Fruit fly (Drosophila melanogaster) Kc167 (cell line): ENCODE results near the gene CG4594.

Source experiments
- Myc ChIP-seq: fragments of >200 bp; optimal IDR thresholded peaks from 2 replicates; lab custom pipeline; 2017; ENCODE audit warnings: missing external identifiers
- Sin3A ChIP-seq: fragments of >200 bp; optimal IDR thresholded peaks from 2 replicates; lab custom pipeline; 2018; ENCODE audit warnings: missing external identifiers
- h ChIP-seq: fragments of >200 bp; optimal IDR thresholded peaks from 3 replicates; lab custom pipeline; 2018; ENCODE audit warnings: missing external identifiers
- insv ChIP-seq: fragments of >200 bp; optimal IDR thresholded peaks from 3 replicates; lab custom pipeline; 2018; ENCODE audit warnings: missing external identifiers
- psq ChIP-seq: fragments of >200 bp; optimal IDR thresholded peaks from 2 replicates; lab custom pipeline; 2017; ENCODE audit warnings: missing external identifiers
- ttk ChIP-seq: sonication (Bioruptor generic); optimal IDR thresholded peaks from 2 replicates; lab custom pipeline; 2017; ENCODE audit warnings: missing external identifiers

CG4594 gene

DNA sequence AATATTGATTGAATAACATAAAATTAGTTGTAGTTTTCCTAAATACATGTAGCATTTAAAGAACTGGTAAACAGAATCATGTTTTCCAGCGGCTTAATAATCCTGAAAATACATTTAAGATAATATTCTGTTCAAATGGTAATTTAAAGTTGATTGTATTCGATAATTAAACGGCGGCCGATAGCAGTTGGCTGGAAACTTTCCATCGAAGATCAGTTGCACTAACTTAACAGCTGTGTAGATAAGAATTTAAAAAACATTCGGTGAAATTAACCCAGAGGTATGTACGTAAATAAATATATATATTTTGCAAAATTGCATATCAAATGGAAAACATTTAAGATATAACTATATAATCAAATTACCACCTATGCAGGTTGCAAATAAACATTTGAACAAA is at the start of gene CG4594:
CG4594 (plus strand) TSS at position 212 of the 400 bp plus-strand sequence.
- TF ChIP-seq Sin3A (lab: Kevin White, UChicago) (no peak), ttk (lab: Kevin White, UChicago) (no peak), psq (lab: Kevin White, UChicago) (no peak), Myc (lab: Kevin White, UChicago) (no peak), insv (no peak), h (lab: Kevin White, UChicago) (no peak)

DNA sequence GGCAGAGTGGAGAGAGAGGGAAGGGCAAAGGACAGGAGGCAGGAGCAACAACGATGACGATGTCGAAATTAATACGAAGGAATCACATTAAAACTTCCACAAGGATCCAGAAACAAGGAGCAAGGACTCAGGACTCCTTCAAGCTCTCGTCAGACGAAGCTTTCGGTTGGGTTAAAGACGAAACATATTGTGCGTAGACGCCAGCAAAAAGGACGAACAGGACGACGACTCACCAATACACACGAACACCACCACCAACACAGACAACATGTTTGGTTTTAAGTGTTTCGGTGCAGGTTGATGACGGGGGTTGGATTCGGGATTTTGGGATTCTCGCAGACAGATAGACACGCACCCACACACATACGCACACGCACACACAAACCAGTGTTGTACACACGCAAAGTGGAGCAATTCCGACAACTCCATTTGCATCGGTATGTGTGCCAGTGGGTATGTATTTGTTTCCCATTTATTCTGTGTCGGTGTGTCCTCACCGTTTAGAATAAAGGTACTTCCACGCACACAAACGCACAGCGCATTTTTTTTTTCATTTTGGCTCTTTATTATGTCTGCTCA is 37.5 kb upstream of the CG4594 start:
- TF ChIP-seq h (lab: Kevin White, UChicago) (no peak), psq (lab: Kevin White, UChicago) (no peak), Sin3A (lab: Kevin White, UChicago) (no peak), ttk (lab: Kevin White, UChicago) (no peak)

DNA sequence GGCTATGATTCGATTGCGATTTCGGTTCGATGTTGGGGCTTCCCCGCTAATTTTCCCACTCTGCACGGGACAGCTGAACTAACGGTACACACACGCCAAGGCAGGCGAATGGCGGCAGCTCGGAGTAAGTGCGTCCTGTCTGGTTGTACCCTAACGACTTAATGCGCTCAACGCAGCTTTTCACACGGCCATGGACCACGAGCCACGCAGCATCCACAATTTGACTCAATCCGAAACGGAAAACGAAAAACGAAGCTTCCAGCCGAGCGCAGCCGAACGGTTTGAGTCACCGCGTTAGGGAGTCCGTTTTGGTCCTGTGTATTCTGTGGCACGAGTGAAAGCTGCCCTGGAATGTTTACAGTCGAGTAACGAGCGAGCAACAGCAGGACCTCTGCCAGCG is 33.9 kb upstream of the CG4594 start, which contains the start of gene nAChRalpha6:
nAChRalpha6 (minus strand) TSS at position 165 of the 400 bp plus-strand sequence.
- TF ChIP-seq psq (lab: Kevin White, UChicago) (no peak), Sin3A (lab: Kevin White, UChicago) (no peak), Myc (lab: Kevin White, UChicago) (no peak), h (lab: Kevin White, UChicago) (no peak), ttk (lab: Kevin White, UChicago) (no peak), insv (no peak)

DNA sequence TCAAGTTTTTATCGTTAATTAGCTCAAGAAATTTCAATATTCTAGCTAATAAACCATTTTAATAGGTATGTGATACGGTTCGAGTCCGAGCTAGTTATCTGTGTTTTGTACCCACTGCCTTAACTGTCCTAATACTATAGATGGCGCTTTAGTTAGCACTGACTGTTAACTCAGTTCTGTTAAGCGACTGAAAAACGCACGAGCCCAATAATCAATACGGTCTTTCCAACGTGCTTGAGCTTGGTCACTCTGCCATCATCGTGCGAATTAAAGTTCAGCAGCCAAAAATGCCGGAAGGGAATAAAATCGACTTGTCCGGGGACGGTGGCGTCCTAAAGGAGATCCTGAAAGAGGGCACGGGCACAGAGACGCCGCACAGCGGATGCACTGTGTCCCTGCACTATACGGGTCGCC is 32.1 kb upstream of the CG4594 start, which contains the start of gene Fkbp59:
Fkbp59 (plus strand) TSS at position 150 of the 414 bp plus-strand sequence.
- no peak for TF ChIP-seq insv
- no peak for TF ChIP-seq ttk (lab: Kevin White, UChicago)
- TF ChIP-seq psq (lab: Kevin White, UChicago) = no peak
- TF ChIP-seq Myc (lab: Kevin White, UChicago) = no peak
- no peak for TF ChIP-seq h (lab: Kevin White, UChicago)
- no peak for TF ChIP-seq Sin3A (lab: Kevin White, UChicago)

DNA sequence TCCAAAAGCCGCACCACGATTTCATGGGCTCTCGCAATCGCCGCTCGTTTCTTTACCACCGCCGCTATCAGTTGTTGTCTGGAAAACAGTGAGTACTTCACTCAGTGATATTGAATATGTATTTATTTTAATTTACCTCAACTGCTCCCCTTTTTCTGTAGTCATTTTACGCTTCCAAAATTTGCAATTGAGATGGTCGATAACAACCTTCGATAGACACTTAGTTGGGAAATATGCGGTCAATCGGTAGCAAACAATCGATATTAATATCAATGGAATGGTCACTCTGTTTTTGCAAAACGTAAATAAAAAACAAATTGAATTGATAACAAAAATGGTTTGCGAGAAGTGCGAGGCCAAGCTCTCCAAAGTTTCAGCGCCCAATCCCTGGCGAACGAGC is 29.4 kb upstream of the CG4594 start, which contains the start of the genes CG34183 and CG4537:
CG34183 (minus strand) TSS at position 197 of the 400 bp plus-strand sequence.
CG4537 (plus strand) TSS at position 310 of the 400 bp plus-strand sequence.
- TF ChIP-seq ttk (lab: Kevin White, UChicago) (no peak), psq (lab: Kevin White, UChicago) (no peak)

DNA sequence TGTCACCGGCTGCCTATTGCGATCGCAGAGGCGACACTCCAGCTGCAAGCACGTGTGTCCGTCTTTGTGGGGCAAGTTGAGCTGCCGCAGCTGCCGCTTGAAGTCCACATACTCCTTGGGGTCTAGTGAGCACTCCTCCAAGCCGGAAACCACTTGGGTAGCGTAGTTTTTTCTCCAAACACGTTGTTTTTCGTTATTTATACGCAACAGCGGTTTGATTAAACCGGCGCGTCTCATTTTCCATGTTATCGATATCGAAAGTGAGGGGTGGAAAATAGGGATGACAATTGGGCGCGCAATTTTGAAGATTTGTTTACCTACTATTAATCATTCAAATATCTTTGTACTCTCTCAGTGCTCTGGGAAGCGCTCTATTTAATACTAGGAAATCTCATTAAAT is 26.8 kb upstream of the CG4594 start, which contains the start of gene mtDNA-helicase:
mtDNA-helicase (minus strand) TSS at position 264 of the 400 bp plus-strand sequence.
- no peak for TF ChIP-seq ttk (lab: Kevin White, UChicago)
- no peak for TF ChIP-seq h (lab: Kevin White, UChicago)
- no peak for TF ChIP-seq Sin3A (lab: Kevin White, UChicago)
- TF ChIP-seq Myc (lab: Kevin White, UChicago) = no peak
- TF ChIP-seq insv = no peak
- TF ChIP-seq psq (lab: Kevin White, UChicago) = no peak

DNA sequence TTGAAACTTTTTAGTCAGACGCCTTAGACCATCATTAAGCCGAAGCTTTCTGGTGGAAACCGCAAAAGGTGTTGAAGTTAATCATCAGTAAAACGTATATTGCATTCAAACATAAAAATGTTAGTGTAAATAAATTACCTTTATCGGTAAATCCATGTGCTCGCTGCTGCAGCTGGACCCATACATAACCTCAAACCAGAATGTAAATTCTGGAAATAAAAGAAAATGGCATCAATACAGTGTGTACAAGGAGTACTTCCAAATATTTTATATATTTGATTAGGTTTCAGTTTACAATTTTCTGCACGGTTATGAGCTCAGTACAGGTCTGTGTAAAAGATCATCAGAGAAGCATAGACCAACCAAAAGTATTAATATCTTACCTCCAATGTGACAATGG is 25.8 kb upstream of the CG4594 start:
- TF ChIP-seq Sin3A (lab: Kevin White, UChicago) (no peak), h (lab: Kevin White, UChicago) (no peak), insv (no peak), psq (lab: Kevin White, UChicago) (no peak), Myc (lab: Kevin White, UChicago) (no peak), ttk (lab: Kevin White, UChicago) (no peak)

DNA sequence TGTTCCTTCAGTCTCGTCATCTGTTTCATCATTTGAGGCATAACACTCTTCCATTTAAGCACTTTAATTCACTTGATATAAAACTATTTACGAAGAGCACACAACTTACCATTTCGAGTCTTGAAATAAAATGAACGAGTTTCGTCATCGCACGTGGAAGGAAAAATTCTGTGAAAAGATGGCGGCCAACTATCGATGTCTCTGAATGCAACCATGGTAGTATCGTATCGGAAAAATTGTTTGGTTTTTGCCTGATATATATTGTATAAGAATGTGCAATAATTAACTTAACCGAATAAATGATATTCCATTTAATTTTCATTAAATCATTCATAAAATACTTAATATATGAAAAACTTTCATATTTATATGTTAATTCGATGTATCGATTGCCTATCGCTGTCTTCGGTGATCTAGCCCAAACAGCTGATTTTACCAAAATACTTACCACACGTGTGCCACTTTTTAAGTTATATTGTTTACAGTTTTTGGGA is 25.0 kb upstream of the CG4594 start, which contains the start of gene Bka:
Bka (plus strand) TSS at position 417 of the 494 bp plus-strand sequence.
- TF ChIP-seq ttk (lab: Kevin White, UChicago) (no peak), Sin3A (lab: Kevin White, UChicago) (no peak), psq (lab: Kevin White, UChicago) (no peak), h (lab: Kevin White, UChicago) (no peak)

DNA sequence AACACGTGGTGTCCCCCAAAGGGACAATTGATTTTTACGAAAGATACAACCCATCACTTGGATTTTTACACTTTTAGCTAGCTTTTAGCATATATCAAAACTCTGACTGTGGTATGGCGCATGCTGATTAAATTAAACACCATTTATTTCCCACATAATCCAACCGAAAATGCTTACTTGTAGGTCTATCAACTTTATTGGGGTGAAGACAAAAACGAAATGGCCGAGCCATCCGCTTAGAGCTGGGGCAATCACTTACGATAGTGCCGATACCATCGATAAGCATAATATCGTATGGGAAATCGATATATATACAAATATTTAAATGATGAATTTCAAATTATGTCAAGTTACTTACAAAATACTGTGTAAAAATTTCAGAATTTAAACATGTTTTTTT is 22.7 kb upstream of the CG4594 start, which contains the start of gene RpS2:
RpS2 (minus strand) TSS at position 257 of the 400 bp plus-strand sequence.
- no peak for TF ChIP-seq psq (lab: Kevin White, UChicago)
- no peak for TF ChIP-seq insv
- TF ChIP-seq Myc (lab: Kevin White, UChicago) = no peak
- no peak for TF ChIP-seq h (lab: Kevin White, UChicago)
- no peak for TF ChIP-seq ttk (lab: Kevin White, UChicago)
- no peak for TF ChIP-seq Sin3A (lab: Kevin White, UChicago)

DNA sequence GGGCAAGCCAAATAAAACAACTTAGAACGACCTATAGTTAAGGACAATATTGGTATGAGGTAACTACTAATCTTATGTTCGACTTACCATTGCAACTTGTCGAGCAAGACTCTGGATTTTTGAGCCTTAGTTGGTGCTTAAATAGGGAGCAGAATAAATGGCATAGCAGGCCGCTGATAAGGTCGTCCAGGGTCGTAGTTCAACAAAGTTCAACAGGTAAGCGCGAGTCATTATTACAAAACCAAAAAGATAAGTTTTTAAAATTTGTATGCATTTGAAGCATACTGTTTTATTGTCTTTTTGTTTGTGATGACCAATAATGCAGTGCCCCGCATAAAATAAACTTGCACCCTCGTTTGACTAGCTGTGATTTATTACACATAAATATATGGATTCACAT is 16.9 kb upstream of the CG4594 start, which contains the start of gene Muc30E:
Muc30E (minus strand) TSS at position 101 of the 400 bp plus-strand sequence.
- no peak for TF ChIP-seq Sin3A (lab: Kevin White, UChicago)
- no peak for TF ChIP-seq Myc (lab: Kevin White, UChicago)
- TF ChIP-seq insv = no peak
- no peak for TF ChIP-seq ttk (lab: Kevin White, UChicago)
- TF ChIP-seq h (lab: Kevin White, UChicago) = no peak
- TF ChIP-seq psq (lab: Kevin White, UChicago) = no peak

DNA sequence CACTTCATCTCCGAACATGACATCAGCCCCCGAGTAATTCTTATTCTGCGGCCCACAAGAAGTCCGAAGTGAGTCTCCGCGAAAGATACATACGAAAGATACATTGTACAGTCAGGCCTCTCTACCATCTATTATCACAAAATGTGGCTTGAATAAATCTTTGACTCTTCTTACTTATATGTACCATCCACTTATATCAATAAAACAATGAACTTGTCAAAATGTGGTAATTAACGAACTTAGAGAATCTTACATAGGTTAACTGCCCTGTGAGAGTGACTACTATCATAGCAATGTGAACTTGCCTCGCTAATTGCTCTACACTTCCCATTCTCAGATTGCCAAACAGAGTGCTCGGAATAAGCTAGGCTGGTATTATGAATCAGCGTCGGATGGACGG is 13.3 kb upstream of the CG4594 start:
- no peak for TF ChIP-seq insv
- no peak for TF ChIP-seq ttk (lab: Kevin White, UChicago)
- no peak for TF ChIP-seq Myc (lab: Kevin White, UChicago)
- no peak for TF ChIP-seq psq (lab: Kevin White, UChicago)
- no peak for TF ChIP-seq h (lab: Kevin White, UChicago)
- TF ChIP-seq Sin3A (lab: Kevin White, UChicago) = no peak
